Fruit fly (Drosophila melanogaster) whole organism: ENCODE results near the gene lovit.

Experiments
- CG8478 ChIP-seq: fragments of >200 bp; optimal IDR thresholded peaks from 2 replicates; lab custom pipeline; 2018; ENCODE audit warnings: inconsistent platforms
- Dll ChIP-seq: fragments of >200 bp; optimal IDR thresholded peaks from 2 replicates; lab custom pipeline; 2017
- EcR ChIP-seq, 2 experiments: fragments of >200 bp; optimal IDR thresholded peaks; 2 replicates each; lab custom pipeline; 2017; ENCODE audit warnings: missing biosample characterization in 2 of 2, missing genetic modification characterization in 2 of 2, missing genetic modification reagents in 2 of 2
- pan ChIP-seq: fragments of >200 bp; optimal IDR thresholded peaks from 2 replicates; lab custom pipeline; 2017
- psq ChIP-seq: fragments of >200 bp; optimal IDR thresholded peaks from 2 replicates; lab custom pipeline; 2017
- usp ChIP-seq: fragments of >200 bp; optimal IDR thresholded peaks from 2 replicates; lab custom pipeline; 2017; ENCODE audit warnings: missing biosample characterization, missing genetic modification characterization, mixed read lengths

The lovit gene

dm6 chr3L:25670880-25671279 is at the start of gene lovit:
lovit (minus strand) TSS chr3L:25670980.
- TF ChIP-seq CG8478 (no peak), pan (lab: Kevin White, UChicago) (no peak)

- TF ChIP-seq pan (lab: Kevin White, UChicago) = no peak
- TF ChIP-seq usp = no peak
- TF ChIP-seq Dll (lab: Kevin White, UChicago) = no peak
- no peak for TF ChIP-seq EcR (GFP tag; optimal IDR thresholded peaks at IDR 0.05; lab: Kevin White, UChicago)
- TF ChIP-seq CG8478 = no peak
- no peak for TF ChIP-seq psq (lab: Kevin White, UChicago)
Measured at dm6 chr3L:25675529-25675928, 4.7 kb upstream of the lovit start.

dm6 chr3L:25229896-25230295 is 440.9 kb downstream of the lovit start:
- no peak for TF ChIP-seq Dll (lab: Kevin White, UChicago)
- no peak for TF ChIP-seq EcR (GFP tag; optimal IDR thresholded peaks at IDR 0.05; lab: Kevin White, UChicago)
- TF ChIP-seq psq (lab: Kevin White, UChicago) = no peak
- TF ChIP-seq usp = no peak
